Worm (Caenorhabditis elegans): ENCODE results near the gene T09A5.4.

ce11 chrII:7813237-7813636, 32.7 kb upstream of the T09A5.4 start:
- TF ChIP-seq zag-1 (tag; optimal IDR thresholded peaks at IDR 0.05) (no peak), fos-1 (tag; optimal IDR thresholded peaks at IDR 0.05) (no peak)
